In genomic region chr3L:12405889-12406500, dm6 we compare ENCODE assay signal across 4 fruit fly cellular contexts.
TF ChIP-seq lines count a peak whose summit lies in the region.

No protein-coding gene starts in this region.

- no peak for TF ChIP-seq CTCF in whole organism, embryonic (GFP tag; optimal IDR thresholded peaks at IDR 0.05; lab: Kevin White, UChicago)

TF ChIP-seq in whole organism, adult, 20 proteins besides CTCF, POLR2A, EP300 and RAD21:
- TF ChIP-seq Crg-1 (GFP tag; optimal IDR thresholded peaks at IDR 0.05; lab: Kevin White, UChicago) (no peak), pad (GFP tag; optimal IDR thresholded peaks at IDR 0.05; lab: Kevin White, UChicago) (no peak), CG1620 (GFP tag; optimal IDR thresholded peaks at IDR 0.05; lab: Kevin White, UChicago) (no peak), Clk (GFP tag; optimal IDR thresholded peaks at IDR 0.05; lab: Kevin White, UChicago) (no peak), CG7045 (GFP tag; optimal IDR thresholded peaks at IDR 0.05; lab: Kevin White, UChicago) (no peak), Mnt (GFP tag; optimal IDR thresholded peaks at IDR 0.05; lab: Kevin White, UChicago) (no peak), tj (GFP tag; optimal IDR thresholded peaks at IDR 0.05; lab: Kevin White, UChicago) (no peak), CG12768 (GFP tag; optimal IDR thresholded peaks at IDR 0.05; lab: Kevin White, UChicago) (no peak), kay (GFP tag; lab: Kevin White, UChicago; ENCODE audit: borderline replicate concordance) (peak; percentile 81), toe (GFP tag; optimal IDR thresholded peaks at IDR 0.05; lab: Kevin White, UChicago) (no peak), Hr96 (GFP tag; optimal IDR thresholded peaks at IDR 0.05; lab: Kevin White, UChicago) (no peak), cic (GFP tag; optimal IDR thresholded peaks at IDR 0.05; lab: Kevin White, UChicago) (no peak), cnc (optimal IDR thresholded peaks at IDR 0.05; lab: Kevin White, UChicago) (peak in 1 of 2 experiments; percentile 58), bab1 (GFP tag; optimal IDR thresholded peaks at IDR 0.05; lab: Kevin White, UChicago) (no peak)
TF ChIP-seq in whole organism, adult: peak in this region for 2.

TF ChIP-seq in whole organism, embryonic, 481 proteins besides CTCF, POLR2A, EP300 and RAD21:
- TF ChIP-seq Pdp1 (GFP tag; optimal IDR thresholded peaks at IDR 0.05; lab: Kevin White, UChicago) (peak in 1 of 2 experiments; percentile 6), CG14014 (GFP tag; IDR thresholded peaks at IDR 0.05; lab: Robert Waterston, UW) (no peak), exex (tag; optimal IDR thresholded peaks at IDR 0.05; lab: Kevin White, UChicago) (peak; percentile 50), crp (GFP tag; optimal IDR thresholded peaks at IDR 0.05; lab: Kevin White, UChicago) (no peak), CG12769 (tag; optimal IDR thresholded peaks at IDR 0.05; lab: Kevin White, UChicago) (peak; percentile 5)

TF ChIP-seq in whole organism, prepupa, 60 proteins besides CTCF, POLR2A, EP300 and RAD21:
- TF ChIP-seq svp (GFP tag; lab: Kevin White, UChicago) (peak; percentile 77), Blimp-1 (GFP tag; optimal IDR thresholded peaks at IDR 0.05; lab: Kevin White, UChicago) (no peak), OdsH (GFP tag; optimal IDR thresholded peaks at IDR 0.05; lab: Kevin White, UChicago) (no peak), Smox (GFP tag; optimal IDR thresholded peaks at IDR 0.05; lab: Kevin White, UChicago) (no peak), Eip78C (GFP tag; lab: Kevin White, UChicago) (no peak), Met (GFP tag; optimal IDR thresholded peaks at IDR 0.05; lab: Kevin White, UChicago) (no peak), fd85E (GFP tag; optimal IDR thresholded peaks at IDR 0.05; lab: Kevin White, UChicago) (no peak)

TF ChIP-seq in whole organism, wandering third instar larva, 38 proteins besides CTCF, POLR2A, EP300 and RAD21:
- no peak for TF ChIP-seq dsf (GFP tag; optimal IDR thresholded peaks at IDR 0.05; lab: Kevin White, UChicago; ENCODE audit: borderline replicate concordance)
- TF ChIP-seq Rel (GFP tag; optimal IDR thresholded peaks at IDR 0.05; lab: Kevin White, UChicago), result no peak
- TF ChIP-seq Rel (tag; optimal IDR thresholded peaks at IDR 0.05; lab: Kevin White, UChicago), result peak; percentile 71
TF ChIP-seq in whole organism, wandering third instar larva: peak in this region for 1.
